Fruit fly (Drosophila melanogaster) whole organism, pupa: ENCODE results near the gene dpr9.

Experiments
- CG13204 ChIP-seq: fragments of 200-800 bp; sonication (Bioruptor generic); optimal IDR thresholded peaks from 2 replicates; lab custom pipeline; 2018; ENCODE audit warnings: missing biosample characterization, mild to moderate bottlenecking, missing genetic modification characterization, moderate library complexity
- CG32121 ChIP-seq: fragments of 200-800 bp; sonication (Bioruptor generic); IDR thresholded peaks from 2 replicates; pipeline ENCODE4 v1.3.6; 2022; ENCODE audit warnings: missing biosample characterization, missing genetic modification characterization
- CG4496 ChIP-seq: fragments of 200-800 bp; sonication (Bioruptor generic); IDR thresholded peaks from 3 replicates; pipeline ENCODE4 v1.3.6; 2022; ENCODE audit warnings: missing biosample characterization, missing genetic modification characterization
- CG8159 ChIP-seq: fragments of 200-800 bp; sonication (Bioruptor generic); optimal IDR thresholded peaks from 3 replicates; lab custom pipeline; 2018; ENCODE audit warnings: missing biosample characterization, mild to moderate bottlenecking, missing genetic modification characterization, moderate library complexity
- CG9948 ChIP-seq: fragments of 200-800 bp; sonication (Bioruptor generic); optimal IDR thresholded peaks from 2 replicates; lab custom pipeline; 2018; ENCODE audit warnings: missing biosample characterization, mild to moderate bottlenecking, missing genetic modification characterization, moderate library complexity
- Ets98B ChIP-seq: fragments of 200-800 bp; sonication (Bioruptor generic); IDR thresholded peaks from 2 replicates; pipeline ENCODE4 v1.3.6; 2022; ENCODE audit warnings: missing biosample characterization, missing genetic modification characterization
- fd96Ca ChIP-seq: fragments of 200-800 bp; sonication (Bioruptor generic); IDR thresholded peaks from 3 replicates; pipeline ENCODE4 v1.3.6; 2022; ENCODE audit warnings: missing biosample characterization, missing genetic modification characterization

DNA sequence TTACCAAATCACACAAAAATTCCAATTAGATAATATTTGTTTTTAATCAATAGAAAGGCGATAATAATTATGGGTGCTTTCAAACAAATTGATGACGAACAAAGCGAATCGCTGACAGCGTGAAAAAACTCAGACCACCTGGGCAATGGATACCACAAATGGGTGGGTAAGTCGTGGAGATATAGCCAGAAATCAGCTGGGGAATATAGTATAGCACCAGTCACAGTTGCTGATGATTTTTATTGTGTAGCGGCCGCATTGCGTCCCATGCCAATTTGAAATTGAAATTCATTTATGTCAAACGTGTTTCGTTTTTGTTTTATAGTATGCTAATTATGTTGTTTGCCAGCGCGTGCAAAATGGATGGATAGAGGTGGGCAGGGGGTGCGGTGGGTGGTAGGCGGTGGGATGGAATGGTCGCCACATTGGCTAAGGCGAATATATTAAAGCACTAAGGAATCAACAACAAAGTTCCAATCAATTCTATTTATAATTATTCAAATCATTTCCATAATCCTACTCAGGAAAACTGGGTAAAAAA lies 6.7 kb upstream of the dpr9 start:
- no peak for TF ChIP-seq CG13204
- no peak for TF ChIP-seq CG9948 (tag; lab: Kevin White, UChicago)
- no peak for TF ChIP-seq CG32121
- TF ChIP-seq Ets98B (GFP tag; lab: Robert Waterston, UW): no peak
- TF ChIP-seq CG8159 (tag; lab: Kevin White, UChicago): no peak
- TF ChIP-seq CG4496 (GFP tag; lab: Robert Waterston, UW): no peak
- TF ChIP-seq fd96Ca (GFP tag; lab: Robert Waterston, UW): no peak
